Worm (Caenorhabditis elegans) whole organism, L2 larva: Measurements from ENCODE around the gene prkl-1.

Experiments
- C34F6.9 ChIP-seq: fragments of 150-350 bp; optimal IDR thresholded peaks from 2 replicates; lab custom pipeline; 2014; ENCODE audit warnings: missing biosample characterization, missing genetic modification characterization
- F13H6.1 ChIP-seq: sonication (generic microtip); optimal IDR thresholded peaks from 2 replicates; lab custom pipeline; 2016; ENCODE audit warnings: missing genetic modification characterization, missing compliant biosample characterization
- R02D3.7 ChIP-seq: fragments of 150-350 bp; optimal IDR thresholded peaks from 2 replicates; lab custom pipeline; 2014; ENCODE audit warnings: missing biosample characterization, missing genetic modification characterization
- Y55F3AM.14 ChIP-seq: fragments of 200-800 bp; sonication (Bioruptor generic); optimal IDR thresholded peaks from 2 replicates; lab custom pipeline; 2018; ENCODE audit warnings: mild to moderate bottlenecking, missing genetic modification characterization, missing compliant biosample characterization
- ZK546.5 ChIP-seq: sonication (generic microtip); optimal IDR thresholded peaks from 2 replicates; lab custom pipeline; 2017; ENCODE audit warnings: missing biosample characterization, missing genetic modification characterization
- alr-1 ChIP-seq: fragments of 150-350 bp; optimal IDR thresholded peaks from 2 replicates; lab custom pipeline; 2014; ENCODE audit warnings: missing biosample characterization, missing genetic modification characterization
- ama-1 ChIP-seq: fragments of 150-350 bp; optimal IDR thresholded peaks from 2 replicates; lab custom pipeline; 2018; ENCODE audit warnings: inconsistent platforms
- blmp-1 ChIP-seq: sonication (generic microtip); optimal IDR thresholded peaks from 2 replicates; lab custom pipeline; 2017; ENCODE audit warnings: missing genetic modification characterization, mild to moderate bottlenecking, missing compliant biosample characterization, antibody characterized with exemption, moderate library complexity; ENCODE audit not compliant: insufficient read depth
- ceh-16 ChIP-seq: fragments of 150-350 bp; optimal IDR thresholded peaks from 2 replicates; lab custom pipeline; 2014; ENCODE audit warnings: missing biosample characterization, missing genetic modification characterization
- ceh-82 ChIP-seq: fragments of 150-350 bp; optimal IDR thresholded peaks from 2 replicates; lab custom pipeline; 2014; ENCODE audit warnings: missing biosample characterization, missing genetic modification characterization
- crh-2 ChIP-seq: sonication (generic microtip); optimal IDR thresholded peaks from 2 replicates; lab custom pipeline; 2017; ENCODE audit warnings: missing biosample characterization, missing genetic modification characterization
- dmd-4 ChIP-seq: sonication (generic microtip); optimal IDR thresholded peaks from 2 replicates; lab custom pipeline; 2017; ENCODE audit warnings: missing biosample characterization, missing genetic modification characterization
- elt-3 ChIP-seq: sonication (generic microtip); optimal IDR thresholded peaks from 2 replicates; lab custom pipeline; 2017; ENCODE audit warnings: missing biosample characterization, missing genetic modification characterization
- fos-1 ChIP-seq: fragments of 150-350 bp; optimal IDR thresholded peaks from 2 replicates; lab custom pipeline; 2014; ENCODE audit warnings: missing biosample characterization, missing genetic modification characterization
- gmeb-1 ChIP-seq: fragments of 150-350 bp; optimal IDR thresholded peaks from 2 replicates; lab custom pipeline; 2014; ENCODE audit warnings: missing biosample characterization, missing genetic modification characterization
- lin-11 ChIP-seq: fragments of 150-350 bp; sonication (generic microtip); optimal IDR thresholded peaks from 2 replicates; lab custom pipeline; 2014; ENCODE audit warnings: missing biosample characterization, missing genetic modification characterization, inconsistent platforms, mixed read lengths
- lin-13 ChIP-seq: fragments of 150-350 bp; optimal IDR thresholded peaks from 2 replicates; lab custom pipeline; 2014; ENCODE audit warnings: missing biosample characterization, missing genetic modification reagents, missing genetic modification characterization
- lin-39 ChIP-seq: fragments of 150-350 bp; optimal IDR thresholded peaks from 2 replicates; lab custom pipeline; 2014; ENCODE audit warnings: missing biosample characterization, missing genetic modification reagents, missing genetic modification characterization
- lsy-2 ChIP-seq, 2 experiments: fragments of 150-350 bp in 1 of 2; sonication (generic microtip) in 1 of 2; optimal IDR thresholded peaks; 2 replicates each; lab custom pipeline; 2014 to 2017; ENCODE audit warnings: missing biosample characterization in 2 of 2, missing genetic modification characterization in 2 of 2
- mdl-1 ChIP-seq, 2 experiments: fragments of 150-350 bp in 1 of 2; sonication (generic microtip) in 1 of 2; optimal IDR thresholded peaks; 2 replicates each; lab custom pipeline; 2017; ENCODE audit warnings: missing biosample characterization in 2 of 2, missing genetic modification characterization in 2 of 2
- nhr-10 ChIP-seq: sonication (generic microtip); optimal IDR thresholded peaks from 2 replicates; lab custom pipeline; 2017; ENCODE audit warnings: missing biosample characterization, missing genetic modification characterization
- nhr-12 ChIP-seq: fragments of 150-350 bp; optimal IDR thresholded peaks from 2 replicates; lab custom pipeline; 2014; ENCODE audit warnings: missing biosample characterization, missing genetic modification characterization
- nhr-129 ChIP-seq: fragments of 150-350 bp; optimal IDR thresholded peaks from 2 replicates; lab custom pipeline; 2014; ENCODE audit warnings: missing biosample characterization, missing genetic modification characterization
- nhr-21 ChIP-seq: fragments of 150-350 bp; optimal IDR thresholded peaks from 2 replicates; lab custom pipeline; 2014; ENCODE audit warnings: missing biosample characterization, missing genetic modification characterization
- nhr-23 ChIP-seq: fragments of 150-350 bp; optimal IDR thresholded peaks from 2 replicates; lab custom pipeline; 2014; ENCODE audit warnings: missing biosample characterization, missing genetic modification reagents, missing genetic modification characterization
- nhr-25 ChIP-seq: fragments of 150-350 bp; sonication (generic microtip); optimal IDR thresholded peaks from 3 replicates; lab custom pipeline; 2014; ENCODE audit warnings: missing biosample characterization, missing genetic modification characterization
- peb-1 ChIP-seq: fragments of 150-350 bp; optimal IDR thresholded peaks from 2 replicates; lab custom pipeline; 2014; ENCODE audit warnings: missing biosample characterization, missing genetic modification characterization
- sem-4 ChIP-seq: fragments of 150-350 bp; optimal IDR thresholded peaks from 2 replicates; lab custom pipeline; 2014; ENCODE audit warnings: missing biosample characterization, missing genetic modification reagents, missing genetic modification characterization
- sma-3 ChIP-seq: sonication (generic microtip); optimal IDR thresholded peaks from 2 replicates; lab custom pipeline; 2016; ENCODE audit warnings: missing genetic modification reagents, missing genetic modification characterization, missing compliant biosample characterization
- sma-9 ChIP-seq, 2 experiments: fragments of 150-350 bp in 1 of 2; sonication (generic microtip) in 1 of 2; optimal IDR thresholded peaks; 2 replicates each; lab custom pipeline; 2014 to 2016; ENCODE audit warnings: missing genetic modification characterization in 2 of 2, mild to moderate bottlenecking in 1 of 2, missing biosample characterization in 1 of 2, missing compliant biosample characterization in 1 of 2, missing genetic modification reagents in 1 of 2, moderate library complexity in 1 of 2
- snpc-4 ChIP-seq: fragments of 150-350 bp; optimal IDR thresholded peaks from 2 replicates; lab custom pipeline; 2014; ENCODE audit warnings: missing biosample characterization, missing genetic modification characterization
- unc-39 ChIP-seq: fragments of 150-350 bp; optimal IDR thresholded peaks from 2 replicates; lab custom pipeline; 2014; ENCODE audit warnings: missing biosample characterization, missing genetic modification characterization
- unc-55 ChIP-seq: fragments of 150-350 bp; sonication (generic microtip); optimal IDR thresholded peaks from 3 replicates; lab custom pipeline; 2014; ENCODE audit warnings: missing biosample characterization, missing genetic modification reagents, missing genetic modification characterization
- unc-62 ChIP-seq: fragments of 150-350 bp; optimal IDR thresholded peaks from 2 replicates; lab custom pipeline; 2014; ENCODE audit warnings: missing biosample characterization, missing genetic modification reagents, missing genetic modification characterization
- zag-1 ChIP-seq: fragments of 150-350 bp; optimal IDR thresholded peaks from 2 replicates; lab custom pipeline; 2014; ENCODE audit warnings: missing biosample characterization, missing genetic modification characterization
- ztf-11 ChIP-seq: sonication (generic microtip); optimal IDR thresholded peaks from 2 replicates; lab custom pipeline; 2017; ENCODE audit warnings: missing biosample characterization, missing genetic modification characterization
- ztf-4 ChIP-seq: fragments of 150-350 bp; optimal IDR thresholded peaks from 2 replicates; lab custom pipeline; 2014; ENCODE audit warnings: missing biosample characterization, missing genetic modification characterization

The prkl-1 gene

ce11 chrIV:6956668-6957067, 30.1 kb downstream of the prkl-1 start:
- TF ChIP-seq mdl-1 (tag; optimal IDR thresholded peaks at IDR 0.05; lab: Kevin White, UChicago) (peak in 1 of 2 experiments; percentile 50), zag-1 (tag; lab: Kevin White, UChicago) (peak; percentile 27), ztf-4 (tag; lab: Kevin White, UChicago) (no peak), R02D3.7 (tag; lab: Kevin White, UChicago) (no peak), nhr-129 (tag; lab: Kevin White, UChicago) (peak; percentile 9), lsy-2 (tag; optimal IDR thresholded peaks at IDR 0.05; lab: Kevin White, UChicago) (peak in 1 of 2 experiments; percentile 52), crh-2 (tag; lab: Kevin White, UChicago) (peak; percentile 7), dmd-4 (tag; lab: Kevin White, UChicago) (no peak), C34F6.9 (tag; lab: Kevin White, UChicago) (peak; percentile 63), sma-9 (GFP tag; optimal IDR thresholded peaks at IDR 0.05; lab: Kevin White, UChicago) (peak; percentile 28), sma-9 (tag; optimal IDR thresholded peaks at IDR 0.05; lab: Kevin White, UChicago) (no peak)

DNA sequence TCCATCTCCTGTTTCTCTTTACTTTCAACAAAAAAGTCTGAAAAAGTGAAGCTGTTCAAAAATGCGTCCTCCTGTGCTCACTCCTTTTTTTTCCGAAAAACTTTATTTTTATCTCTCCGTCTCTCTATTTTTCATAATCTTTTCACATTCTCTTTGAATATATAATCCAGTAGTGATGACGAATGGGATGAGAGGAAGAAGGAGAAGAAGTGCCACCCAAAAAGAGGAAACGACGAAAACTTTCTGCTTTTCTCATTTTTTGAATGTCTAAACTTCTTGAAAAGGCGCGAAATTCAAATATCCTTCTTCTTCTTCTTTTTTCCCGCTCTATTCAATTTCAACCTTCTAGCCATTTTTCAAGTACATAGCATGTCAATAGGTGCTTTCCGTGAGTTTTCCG, 32.1 kb downstream of the prkl-1 start:
- TF ChIP-seq nhr-10 (tag; lab: Kevin White, UChicago) = no peak
- TF ChIP-seq F13H6.1 = peak; percentile 15
- no peak for TF ChIP-seq unc-62 (GFP tag; lab: Kevin White, UChicago)
- no peak for TF ChIP-seq dmd-4 (tag; lab: Kevin White, UChicago)
- TF ChIP-seq ztf-4 (tag; lab: Kevin White, UChicago) = no peak
- no peak for TF ChIP-seq nhr-23 (tag; lab: Kevin White, UChicago)
- peak; percentile 88 for TF ChIP-seq unc-55 (GFP tag; lab: Kevin White, UChicago)
- TF ChIP-seq sma-9 (GFP tag; optimal IDR thresholded peaks at IDR 0.05; lab: Kevin White, UChicago) = peak; percentile 45
- no peak for TF ChIP-seq sma-9 (tag; optimal IDR thresholded peaks at IDR 0.05; lab: Kevin White, UChicago)
- TF ChIP-seq lsy-2 (tag; optimal IDR thresholded peaks at IDR 0.05; lab: Kevin White, UChicago) = peak in 1 of 2 experiments; percentile 37
- no peak for TF ChIP-seq nhr-129 (tag; lab: Kevin White, UChicago)
- peak; percentile 27 for TF ChIP-seq C34F6.9 (tag; lab: Kevin White, UChicago)
- TF ChIP-seq ztf-11 (tag; lab: Kevin White, UChicago) = no peak
- no peak for TF ChIP-seq ZK546.5 (tag; lab: Kevin White, UChicago)

- no peak for TF ChIP-seq blmp-1 (tag; lab: Kevin White, UChicago)
- no peak for TF ChIP-seq ama-1 (lab: Kevin White, UChicago)
- TF ChIP-seq nhr-129 (tag; lab: Kevin White, UChicago) = no peak
- no peak for TF ChIP-seq lin-11 (tag; lab: Kevin White, UChicago)
- no peak for TF ChIP-seq nhr-25 (tag; lab: Kevin White, UChicago)
- no peak for TF ChIP-seq snpc-4 (tag; lab: Kevin White, UChicago)
- no peak for TF ChIP-seq F13H6.1
- TF ChIP-seq, all 48 proteins: peak for 0
Observed at ce11 chrIV:6951259-6951658, 35.5 kb downstream of the prkl-1 start.

ce11 chrIV:6946832-6947231, 39.9 kb downstream of the prkl-1 start:
- TF ChIP-seq ceh-82 (no peak), nhr-12 (tag; lab: Kevin White, UChicago) (no peak), elt-3 (no peak), sma-9 (GFP tag; optimal IDR thresholded peaks at IDR 0.05; lab: Kevin White, UChicago) (peak; percentile 18), sma-9 (tag; optimal IDR thresholded peaks at IDR 0.05; lab: Kevin White, UChicago) (no peak), lin-39 (tag; lab: Kevin White, UChicago) (no peak), sma-3 (GFP tag; lab: Kevin White, UChicago) (no peak), F13H6.1 (peak; percentile 48), sem-4 (no peak), ceh-16 (tag; lab: Kevin White, UChicago) (no peak), alr-1 (tag; lab: Kevin White, UChicago) (no peak), lsy-2 (tag; optimal IDR thresholded peaks at IDR 0.05; lab: Kevin White, UChicago) (peak in 1 of 2 experiments; percentile 21), nhr-21 (tag; lab: Kevin White, UChicago) (no peak), unc-39 (no peak)

- TF ChIP-seq unc-39 (no peak), nhr-10 (tag; lab: Kevin White, UChicago) (no peak), Y55F3AM.14 (GFP tag; lab: Kevin White, UChicago) (no peak), unc-55 (GFP tag; lab: Kevin White, UChicago) (no peak), peb-1 (tag; lab: Kevin White, UChicago) (no peak), blmp-1 (tag; lab: Kevin White, UChicago) (no peak), crh-2 (tag; lab: Kevin White, UChicago) (no peak), lin-13 (GFP tag; lab: Kevin White, UChicago) (no peak), gmeb-1 (no peak), sma-3 (GFP tag; lab: Kevin White, UChicago) (no peak), fos-1 (no peak)
- TF ChIP-seq, all 48 proteins: peak for 0
Observed at ce11 chrIV:6941101-6941500, 45.6 kb downstream of the prkl-1 start.
